Worm (Caenorhabditis elegans): Measurements from ENCODE around the gene mcd-1.

DNA sequence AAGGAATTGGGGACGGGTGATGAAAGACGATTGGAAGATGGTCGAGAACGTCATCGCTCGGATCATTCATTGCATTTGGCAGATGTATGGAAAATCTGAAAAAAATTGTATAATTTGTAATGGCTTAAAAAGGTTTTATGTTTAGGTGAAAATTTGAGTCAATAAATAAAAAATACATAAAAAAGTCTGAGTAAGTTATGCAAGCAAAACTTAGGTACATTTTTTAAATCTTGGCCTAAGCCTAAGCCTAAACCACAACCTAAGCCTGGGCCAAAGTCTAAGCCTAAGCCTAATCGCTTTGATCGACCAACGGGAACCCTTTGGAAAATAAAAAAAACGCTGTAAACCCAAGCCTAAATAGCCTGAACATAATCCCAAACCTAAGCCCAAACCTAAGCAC lies 43.6 kb downstream of the mcd-1 start, which contains the start of gene hot-3:
- no peak for TF ChIP-seq him-1 (tag; optimal IDR thresholded peaks at IDR 0.05)
- TF ChIP-seq W03F9.2 (tag; optimal IDR thresholded peaks at IDR 0.05) = no peak

Measured in whole organism, L4/young adult.